Worm (Caenorhabditis elegans) whole organism, L2 larva: ENCODE results near the gene cab-1.
A peak's percentile ranks its signal among the peaks of the same experiment; 100 is the strongest.

Source experiments
- C34F6.9 ChIP-seq: fragments of 150-350 bp; optimal IDR thresholded peaks from 2 replicates; lab custom pipeline; 2014; ENCODE audit warnings: missing biosample characterization, missing genetic modification characterization
- F13H6.1 ChIP-seq: sonication (generic microtip); optimal IDR thresholded peaks from 2 replicates; lab custom pipeline; 2016; ENCODE audit warnings: missing genetic modification characterization, missing compliant biosample characterization
- R02D3.7 ChIP-seq: fragments of 150-350 bp; optimal IDR thresholded peaks from 2 replicates; lab custom pipeline; 2014; ENCODE audit warnings: missing biosample characterization, missing genetic modification characterization
- Y55F3AM.14 ChIP-seq: fragments of 200-800 bp; sonication (Bioruptor generic); optimal IDR thresholded peaks from 2 replicates; lab custom pipeline; 2018; ENCODE audit warnings: mild to moderate bottlenecking, missing genetic modification characterization, missing compliant biosample characterization
- aly-2 ChIP-seq: fragments of 150-350 bp; optimal IDR thresholded peaks from 2 replicates; lab custom pipeline; 2014; ENCODE audit warnings: missing biosample characterization, missing genetic modification characterization
- ceh-82 ChIP-seq: fragments of 150-350 bp; optimal IDR thresholded peaks from 2 replicates; lab custom pipeline; 2014; ENCODE audit warnings: missing biosample characterization, missing genetic modification characterization
- crh-2 ChIP-seq: sonication (generic microtip); optimal IDR thresholded peaks from 2 replicates; lab custom pipeline; 2017; ENCODE audit warnings: missing biosample characterization, missing genetic modification characterization
- dmd-4 ChIP-seq: sonication (generic microtip); optimal IDR thresholded peaks from 2 replicates; lab custom pipeline; 2017; ENCODE audit warnings: missing biosample characterization, missing genetic modification characterization
- egl-27 ChIP-seq: sonication (generic microtip); optimal IDR thresholded peaks from 3 replicates; lab custom pipeline; 2017; ENCODE audit warnings: missing biosample characterization, missing genetic modification reagents, missing genetic modification characterization
- elt-1 ChIP-seq: fragments of 150-350 bp; optimal IDR thresholded peaks from 2 replicates; lab custom pipeline; 2014; ENCODE audit warnings: missing biosample characterization, missing genetic modification characterization
- elt-3 ChIP-seq: sonication (generic microtip); optimal IDR thresholded peaks from 2 replicates; lab custom pipeline; 2017; ENCODE audit warnings: missing biosample characterization, missing genetic modification characterization
- fos-1 ChIP-seq: fragments of 150-350 bp; optimal IDR thresholded peaks from 2 replicates; lab custom pipeline; 2014; ENCODE audit warnings: missing biosample characterization, missing genetic modification characterization
- gmeb-1 ChIP-seq: fragments of 150-350 bp; optimal IDR thresholded peaks from 2 replicates; lab custom pipeline; 2014; ENCODE audit warnings: missing biosample characterization, missing genetic modification characterization
- lin-11 ChIP-seq: fragments of 150-350 bp; sonication (generic microtip); optimal IDR thresholded peaks from 2 replicates; lab custom pipeline; 2014; ENCODE audit warnings: missing biosample characterization, missing genetic modification characterization, inconsistent platforms, mixed read lengths
- lsy-2 ChIP-seq, 2 experiments: fragments of 150-350 bp in 1 of 2; sonication (generic microtip) in 1 of 2; optimal IDR thresholded peaks; 2 replicates each; lab custom pipeline; 2014 to 2017; ENCODE audit warnings: missing biosample characterization in 2 of 2, missing genetic modification characterization in 2 of 2
- mdl-1 ChIP-seq, 2 experiments: fragments of 150-350 bp in 1 of 2; sonication (generic microtip) in 1 of 2; optimal IDR thresholded peaks; 2 replicates each; lab custom pipeline; 2017; ENCODE audit warnings: missing biosample characterization in 2 of 2, missing genetic modification characterization in 2 of 2
- nhr-10 ChIP-seq: sonication (generic microtip); optimal IDR thresholded peaks from 2 replicates; lab custom pipeline; 2017; ENCODE audit warnings: missing biosample characterization, missing genetic modification characterization
- nhr-11 ChIP-seq: fragments of 150-350 bp; optimal IDR thresholded peaks from 2 replicates; lab custom pipeline; 2014; ENCODE audit warnings: missing biosample characterization, missing genetic modification characterization
- nhr-12 ChIP-seq: fragments of 150-350 bp; optimal IDR thresholded peaks from 2 replicates; lab custom pipeline; 2014; ENCODE audit warnings: missing biosample characterization, missing genetic modification characterization
- nhr-129 ChIP-seq: fragments of 150-350 bp; optimal IDR thresholded peaks from 2 replicates; lab custom pipeline; 2014; ENCODE audit warnings: missing biosample characterization, missing genetic modification characterization
- nhr-21 ChIP-seq: fragments of 150-350 bp; optimal IDR thresholded peaks from 2 replicates; lab custom pipeline; 2014; ENCODE audit warnings: missing biosample characterization, missing genetic modification characterization
- nhr-237 ChIP-seq: fragments of 150-350 bp; optimal IDR thresholded peaks from 2 replicates; lab custom pipeline; 2014; ENCODE audit warnings: missing biosample characterization, missing genetic modification characterization
- nhr-6 ChIP-seq: fragments of 150-350 bp; optimal IDR thresholded peaks from 2 replicates; lab custom pipeline; 2014; ENCODE audit warnings: missing biosample characterization, missing genetic modification characterization
- nhr-77 ChIP-seq: fragments of 150-350 bp; optimal IDR thresholded peaks from 2 replicates; lab custom pipeline; 2014; ENCODE audit warnings: missing biosample characterization, missing genetic modification characterization
- peb-1 ChIP-seq: fragments of 150-350 bp; optimal IDR thresholded peaks from 2 replicates; lab custom pipeline; 2014; ENCODE audit warnings: missing biosample characterization, missing genetic modification characterization
- sem-4 ChIP-seq: fragments of 150-350 bp; optimal IDR thresholded peaks from 2 replicates; lab custom pipeline; 2014; ENCODE audit warnings: missing biosample characterization, missing genetic modification reagents, missing genetic modification characterization
- skn-1 ChIP-seq: sonication (generic microtip); optimal IDR thresholded peaks from 2 replicates; lab custom pipeline; 2017; ENCODE audit warnings: missing biosample characterization, missing genetic modification characterization
- sma-3 ChIP-seq: sonication (generic microtip); optimal IDR thresholded peaks from 2 replicates; lab custom pipeline; 2016; ENCODE audit warnings: missing genetic modification reagents, missing genetic modification characterization, missing compliant biosample characterization
- sma-9 ChIP-seq, 2 experiments: fragments of 150-350 bp in 1 of 2; sonication (generic microtip) in 1 of 2; optimal IDR thresholded peaks; 2 replicates each; lab custom pipeline; 2014 to 2016; ENCODE audit warnings: missing genetic modification characterization in 2 of 2, mild to moderate bottlenecking in 1 of 2, missing biosample characterization in 1 of 2, missing compliant biosample characterization in 1 of 2, missing genetic modification reagents in 1 of 2, moderate library complexity in 1 of 2
- unc-39 ChIP-seq: fragments of 150-350 bp; optimal IDR thresholded peaks from 2 replicates; lab custom pipeline; 2014; ENCODE audit warnings: missing biosample characterization, missing genetic modification characterization
- unc-55 ChIP-seq: fragments of 150-350 bp; sonication (generic microtip); optimal IDR thresholded peaks from 3 replicates; lab custom pipeline; 2014; ENCODE audit warnings: missing biosample characterization, missing genetic modification reagents, missing genetic modification characterization
- unc-62 ChIP-seq: fragments of 150-350 bp; optimal IDR thresholded peaks from 2 replicates; lab custom pipeline; 2014; ENCODE audit warnings: missing biosample characterization, missing genetic modification reagents, missing genetic modification characterization
- zag-1 ChIP-seq: fragments of 150-350 bp; optimal IDR thresholded peaks from 2 replicates; lab custom pipeline; 2014; ENCODE audit warnings: missing biosample characterization, missing genetic modification characterization
- ztf-1 ChIP-seq: fragments of 200-800 bp; sonication (Bioruptor generic); conservative IDR thresholded peaks from 2 replicates; pipeline ENCODE4 v1.3.6; 2022; ENCODE audit warnings: missing genetic modification characterization, missing compliant biosample characterization
- ztf-11 ChIP-seq: sonication (generic microtip); optimal IDR thresholded peaks from 2 replicates; lab custom pipeline; 2017; ENCODE audit warnings: missing biosample characterization, missing genetic modification characterization

cab-1 gene

ce11 chrX:12234424-12234823, 21.7 kb upstream of the cab-1 start:
- no peak for TF ChIP-seq R02D3.7 (tag; lab: Kevin White, UChicago)
- no peak for TF ChIP-seq unc-39 (tag; lab: Kevin White, UChicago)
- TF ChIP-seq skn-1, result no peak
- no peak for TF ChIP-seq unc-62 (GFP tag; lab: Kevin White, UChicago)
- no peak for TF ChIP-seq dmd-4 (tag; lab: Kevin White, UChicago)
- no peak for TF ChIP-seq nhr-11 (tag; lab: Kevin White, UChicago)
- TF ChIP-seq F13H6.1 (tag; lab: Kevin White, UChicago), result no peak
- no peak for TF ChIP-seq C34F6.9 (tag; lab: Kevin White, UChicago)
- peak; percentile 39 for TF ChIP-seq fos-1 (tag; lab: Kevin White, UChicago)
- TF ChIP-seq Y55F3AM.14, result no peak
- TF ChIP-seq crh-2 (tag; lab: Kevin White, UChicago), result peak; percentile 6
- TF ChIP-seq, all 48 proteins: peak for 2

ce11 chrX:12230357-12230756, 17.7 kb upstream of the cab-1 start:
- TF ChIP-seq sem-4 (tag; lab: Kevin White, UChicago) (no peak), fos-1 (tag; lab: Kevin White, UChicago) (peak; percentile 11)
- TF ChIP-seq, all 48 proteins: peak for 1

- TF ChIP-seq ztf-1 (GFP tag; lab: Robert Waterston, UW) (no peak), unc-62 (GFP tag; lab: Kevin White, UChicago) (no peak), nhr-12 (tag; lab: Kevin White, UChicago) (no peak), ceh-82 (tag; lab: Kevin White, UChicago) (no peak), egl-27 (tag; lab: Kevin White, UChicago) (no peak), gmeb-1 (tag; lab: Kevin White, UChicago) (no peak), elt-3 (tag; lab: Kevin White, UChicago) (no peak), aly-2 (tag; lab: Kevin White, UChicago) (no peak), lin-11 (tag; lab: Kevin White, UChicago) (no peak), C34F6.9 (tag; lab: Kevin White, UChicago) (no peak), nhr-10 (tag; lab: Kevin White, UChicago) (no peak), ztf-11 (no peak), elt-1 (tag; lab: Kevin White, UChicago) (no peak), nhr-21 (no peak)
Observed at ce11 chrX:12229651-12230050, 16.9 kb upstream of the cab-1 start, which contains the start of gene cest-7. cest-7 (plus strand) TSS chrX:12229951.

ce11 chrX:12227130-12227529, 14.4 kb upstream of the cab-1 start:
- no peak for TF ChIP-seq unc-55 (GFP tag; lab: Kevin White, UChicago)
- no peak for TF ChIP-seq ceh-82 (tag; lab: Kevin White, UChicago)
- no peak for TF ChIP-seq nhr-6 (tag; lab: Kevin White, UChicago)
- no peak for TF ChIP-seq crh-2 (tag; lab: Kevin White, UChicago)
- no peak for TF ChIP-seq sma-9 (GFP tag; optimal IDR thresholded peaks at IDR 0.05; lab: Kevin White, UChicago)
- TF ChIP-seq sma-9 (tag; optimal IDR thresholded peaks at IDR 0.05; lab: Kevin White, UChicago), result no peak
- no peak for TF ChIP-seq nhr-129 (tag; lab: Kevin White, UChicago)
- TF ChIP-seq nhr-237, result no peak
- TF ChIP-seq nhr-12 (tag; lab: Kevin White, UChicago), result no peak
- no peak for TF ChIP-seq lsy-2 (tag; optimal IDR thresholded peaks at IDR 0.05; lab: Kevin White, UChicago)
- TF ChIP-seq mdl-1 (tag; optimal IDR thresholded peaks at IDR 0.05; lab: Kevin White, UChicago), result no peak
- TF ChIP-seq ztf-1 (GFP tag; lab: Robert Waterston, UW), result no peak
- no peak for TF ChIP-seq nhr-11 (tag; lab: Kevin White, UChicago)
- no peak for TF ChIP-seq zag-1 (tag; lab: Kevin White, UChicago)
- TF ChIP-seq nhr-77 (tag; lab: Kevin White, UChicago), result no peak
- TF ChIP-seq peb-1, result no peak
- TF ChIP-seq Y55F3AM.14, result no peak
- TF ChIP-seq nhr-10 (tag; lab: Kevin White, UChicago), result no peak
- no peak for TF ChIP-seq C34F6.9 (tag; lab: Kevin White, UChicago)

- TF ChIP-seq sma-3 (GFP tag; lab: Kevin White, UChicago) (no peak), fos-1 (tag; lab: Kevin White, UChicago) (peak; percentile 57)
- TF ChIP-seq, all 48 proteins: peak for 1
Observed at ce11 chrX:12225970-12226369, 13.3 kb upstream of the cab-1 start, which contains the start of gene cest-9.1. cest-9.1 (plus strand) TSS chrX:12226182.
